Worm (Caenorhabditis elegans): ENCODE measurements around the gene srsx-19.

DNA sequence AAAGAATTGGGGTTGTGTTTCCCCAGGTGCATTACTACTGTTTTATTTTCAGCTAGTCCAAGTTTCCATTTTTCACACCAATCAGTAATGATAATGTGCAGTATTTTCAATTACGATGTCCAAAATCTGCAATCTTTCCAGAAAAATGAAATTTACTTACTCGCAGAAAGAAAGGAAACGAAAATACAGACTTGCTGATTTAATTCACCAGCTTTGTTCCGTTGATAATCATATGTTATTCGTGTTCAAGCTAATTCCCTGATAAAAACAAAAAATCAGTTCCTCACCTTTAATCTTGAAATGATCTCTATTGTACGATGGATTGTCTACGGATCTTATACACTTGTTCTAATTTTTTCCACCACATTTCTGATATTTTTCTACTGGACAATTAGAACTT lies 36.4 kb downstream of the srsx-19 start, which contains the start of gene srxa-11:
- TF ChIP-seq cog-1 (tag; optimal IDR thresholded peaks at IDR 0.05) = no peak
- no peak for TF ChIP-seq ztf-23 (GFP tag; IDR thresholded peaks at IDR 0.05)
- no peak for TF ChIP-seq T22C8.4 (GFP tag; IDR thresholded peaks at IDR 0.05)
- TF ChIP-seq ztf-29 (GFP tag; IDR thresholded peaks at IDR 0.05) = no peak
- TF ChIP-seq flt-1 (GFP tag; IDR thresholded peaks at IDR 0.05) = no peak
- TF ChIP-seq klf-2 (GFP tag; conservative IDR thresholded peaks at IDR 0.05) = no peak
